Worm (Caenorhabditis elegans) whole organism, L4/young adult: ENCODE data around the gene irld-65.

ENCODE experiments used
- W03F9.2 ChIP-seq: fragments of 150-350 bp; optimal IDR thresholded peaks from 2 replicates; lab custom pipeline; 2014; ENCODE audit warnings: missing biosample characterization, missing genetic modification characterization
- him-1 ChIP-seq: sonication (generic microtip); optimal IDR thresholded peaks from 2 replicates; lab custom pipeline; 2016; ENCODE audit warnings: missing genotype, missing genetic modification reagents, missing genetic modification characterization, missing compliant biosample characterization

DNA sequence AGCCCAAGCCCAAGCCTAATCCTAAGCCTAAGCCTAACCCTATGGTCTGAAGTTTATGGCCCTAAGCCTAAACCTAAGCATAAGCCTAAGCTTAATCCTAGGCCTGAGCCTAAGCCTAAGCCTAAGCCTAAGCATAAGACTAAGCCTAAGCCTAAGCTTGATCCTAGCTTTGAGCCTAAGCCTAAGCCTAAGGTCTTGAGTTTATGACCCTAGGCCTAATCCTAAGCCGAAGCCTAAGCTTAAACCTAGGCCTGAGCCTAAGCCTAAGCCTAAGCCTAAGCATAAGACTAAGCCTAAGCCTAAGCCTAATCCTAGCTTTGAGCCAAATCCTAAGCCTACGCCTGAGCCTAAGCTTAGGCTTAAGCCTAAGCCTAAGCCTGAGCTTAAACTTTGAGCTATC lies 41.3 kb upstream of the irld-65 start:
- TF ChIP-seq him-1 (no peak), W03F9.2 (no peak)
